Worm (Caenorhabditis elegans): ENCODE data around the gene sru-40.

Gene sru-40

DNA sequence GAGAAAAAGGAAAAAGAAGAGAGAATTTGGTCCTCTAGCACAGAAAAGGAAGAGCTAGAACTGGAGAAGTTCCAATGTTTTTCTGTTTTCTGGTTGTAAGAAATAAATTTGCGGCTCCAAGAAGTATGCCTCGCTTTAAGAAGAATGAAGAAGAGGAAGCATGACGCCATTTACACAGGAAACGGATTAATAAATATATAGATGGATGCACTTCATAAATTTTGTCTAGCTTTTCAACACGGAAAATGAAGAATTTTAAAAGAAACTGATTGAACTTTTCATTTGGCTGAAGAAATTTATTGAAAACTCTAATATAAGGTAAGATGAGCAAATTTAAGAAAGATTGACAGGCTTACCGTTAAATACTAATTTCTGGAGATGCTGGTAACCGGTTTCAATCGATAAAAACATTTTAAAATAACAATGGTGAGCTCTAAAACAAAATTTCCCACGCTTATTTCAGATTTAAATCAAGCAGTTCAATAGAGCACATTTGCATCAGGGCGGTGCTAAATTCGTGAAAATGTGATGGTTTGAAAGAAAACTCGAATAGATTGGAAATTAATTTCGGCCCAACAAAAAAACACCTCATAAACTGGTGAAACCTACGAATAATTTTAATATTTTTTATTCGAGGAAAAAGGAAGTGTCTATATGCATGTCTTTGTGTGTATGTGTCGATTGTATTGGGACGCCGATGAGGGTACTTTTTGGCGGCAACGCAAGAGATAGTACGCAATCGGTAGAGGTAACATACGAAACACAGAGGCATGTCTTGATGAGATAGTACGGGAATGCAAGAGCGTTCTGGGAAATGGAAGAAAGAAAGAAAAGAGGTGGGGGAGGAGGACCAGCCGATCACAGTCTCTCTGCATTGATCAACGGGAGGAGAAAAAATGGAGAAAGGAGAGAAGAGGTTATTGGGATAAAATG, 22.4 kb upstream of the sru-40 start (continued):
- TF ChIP-seq F37D6.2 (tag; optimal IDR thresholded peaks at IDR 0.05) (no peak), sdz-12 (GFP tag; optimal IDR thresholded peaks at IDR 0.05) (no peak), daf-12 (tag; optimal IDR thresholded peaks at IDR 0.05) (no peak), snpc-4 (tag; optimal IDR thresholded peaks at IDR 0.05) (no peak), R02D3.7 (tag; optimal IDR thresholded peaks at IDR 0.05) (no peak), ceh-44 (GFP tag; IDR thresholded peaks at IDR 0.05) (peak; percentile 41; the same call in 1 of the 2 replicates), Y48G9A.11 (GFP tag; IDR thresholded peaks at IDR 0.05) (no peak), F49E8.2 (tag; optimal IDR thresholded peaks at IDR 0.05; ENCODE audit: borderline replicate concordance) (no peak), ceh-20 (GFP tag; IDR thresholded peaks at IDR 0.05) (no peak), F44E2.7 (GFP tag; IDR thresholded peaks at IDR 0.05) (no peak), zip-11 (GFP tag; IDR thresholded peaks at IDR 0.05) (no peak), nhr-77 (tag; optimal IDR thresholded peaks at IDR 0.05) (no peak), nhr-11 (tag; optimal IDR thresholded peaks at IDR 0.05) (no peak)

DNA sequence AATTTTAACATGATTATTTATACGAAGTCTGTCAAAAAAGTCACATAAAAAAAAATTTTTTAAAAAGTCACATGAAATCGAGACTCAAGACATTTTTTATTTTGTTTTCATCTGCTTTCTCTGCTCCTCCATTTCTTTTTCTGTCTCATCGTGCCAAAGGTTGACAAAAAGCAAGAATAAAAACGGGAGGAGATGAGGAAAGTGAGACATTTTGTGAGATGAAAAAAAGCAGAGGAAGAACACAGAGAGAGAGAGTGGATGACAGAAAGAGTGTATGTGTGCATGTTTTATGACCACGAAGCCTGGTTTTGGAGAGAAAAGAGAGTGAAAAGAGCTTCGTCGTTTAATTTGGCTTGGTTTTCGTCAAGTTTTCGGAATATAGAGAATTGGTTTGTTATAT, 20.0 kb upstream of the sru-40 start:
- TF ChIP-seq ZK546.5 (tag; optimal IDR thresholded peaks at IDR 0.05) (no peak), hlh-30 (tag; optimal IDR thresholded peaks at IDR 0.05; ENCODE audit: insufficient read depth) (peak; percentile 43), lsy-2 (tag; optimal IDR thresholded peaks at IDR 0.05) (peak in 1 of 2 experiments; percentile 32)

DNA sequence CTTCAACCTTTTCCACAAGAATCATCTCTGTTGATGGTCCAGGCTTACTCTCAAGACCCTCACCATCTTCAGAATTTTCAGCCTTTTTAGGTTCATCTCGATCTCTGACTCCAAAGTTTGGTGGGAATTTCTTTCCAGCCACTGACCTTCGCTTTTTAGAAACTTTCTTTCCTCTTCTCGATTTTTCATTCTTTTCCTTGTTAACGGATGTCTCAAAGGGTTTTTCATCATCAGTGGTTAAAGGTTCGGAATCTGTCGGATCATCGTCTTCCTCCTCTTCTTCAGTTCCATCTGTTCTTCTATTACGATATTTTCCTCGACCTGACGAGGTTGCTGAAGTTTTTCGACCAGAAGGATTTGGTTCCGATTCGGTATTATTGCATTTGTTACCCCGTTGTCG, 14.8 kb upstream of the sru-40 start:
- peak in 1 of 2 experiments; percentile 92 for TF ChIP-seq unc-62 (GFP tag; optimal IDR thresholded peaks at IDR 0.05 in 1 of 2)
- no peak for TF ChIP-seq unc-62 (tag; optimal IDR thresholded peaks at IDR 0.05)
- no peak for TF ChIP-seq ama-1 (optimal IDR thresholded peaks at IDR 0.05)

- TF ChIP-seq unc-62 (GFP tag; optimal IDR thresholded peaks at IDR 0.05 in 1 of 2), result peak in 1 of 2 experiments; percentile 91
- no peak for TF ChIP-seq unc-62 (tag; optimal IDR thresholded peaks at IDR 0.05)
- TF ChIP-seq ztf-11 (tag; optimal IDR thresholded peaks at IDR 0.05), result no peak
Measured at ce11 chrV:9843376-9843916, 9.6 kb upstream of the sru-40 start, which contains the start of gene sru-8. TSS of gene sru-8 (plus strand) at chrV:9843866.

ce11 chrV:9841376-9841775, 7.6 kb upstream of the sru-40 start, which contains the start of gene sru-36:
TSS of gene sru-36 (plus strand) at chrV:9841676.
- TF ChIP-seq mdt-29 (GFP tag; IDR thresholded peaks at IDR 0.05), result no peak
- no peak for TF ChIP-seq tra-1 (GFP tag; IDR thresholded peaks at IDR 0.05)
- no peak for TF ChIP-seq snpc-4 (tag; optimal IDR thresholded peaks at IDR 0.05)
- no peak for TF ChIP-seq jun-1 (tag; optimal IDR thresholded peaks at IDR 0.05)
- no peak for TF ChIP-seq nhr-11 (tag; optimal IDR thresholded peaks at IDR 0.05)
- no peak for TF ChIP-seq gei-8 (GFP tag; optimal IDR thresholded peaks at IDR 0.05)

ce11 chrV:9837679-9838078, 3.9 kb upstream of the sru-40 start, which contains the start of gene srsx-21:
TSS of gene srsx-21 (plus strand) at chrV:9837979.
- TF ChIP-seq unc-62 (GFP tag; optimal IDR thresholded peaks at IDR 0.05 in 1 of 2) (peak in 1 of 2 experiments; percentile 59), unc-62 (tag; optimal IDR thresholded peaks at IDR 0.05) (no peak), dve-1 (tag; optimal IDR thresholded peaks at IDR 0.05; ENCODE audit: insufficient read depth) (no peak)

DNA sequence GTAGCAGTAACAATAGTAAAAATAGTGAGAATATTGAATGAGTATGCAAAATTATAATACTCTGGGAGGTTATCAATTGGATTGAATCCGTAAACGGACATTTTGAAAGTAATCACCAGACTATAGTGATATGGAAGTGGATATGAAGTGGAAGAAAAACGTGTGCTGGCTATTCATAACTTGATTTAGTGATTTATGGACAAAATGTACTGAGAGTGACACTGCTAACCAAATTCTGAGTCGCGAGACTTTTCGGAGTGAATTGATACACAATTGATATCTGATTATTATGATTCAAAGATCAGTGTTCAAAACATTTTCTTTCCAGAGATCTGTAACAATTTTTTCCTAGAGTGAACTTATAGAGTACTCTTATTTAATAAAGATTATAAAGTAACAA, 2.1 kb upstream of the sru-40 start, which contains the start of gene sru-38:
TSS of gene sru-38 (minus strand) at position 101 of the 400 bp plus-strand sequence.
- TF ChIP-seq lsy-2 (tag; optimal IDR thresholded peaks at IDR 0.05) (no peak), ZK546.5 (tag; optimal IDR thresholded peaks at IDR 0.05) (no peak), fos-1 (tag; optimal IDR thresholded peaks at IDR 0.05) (no peak), Y105C5A.15 (GFP tag; IDR thresholded peaks at IDR 0.05) (no peak), daf-12 (tag; optimal IDR thresholded peaks at IDR 0.05) (no peak), ceh-32 (tag; optimal IDR thresholded peaks at IDR 0.05; ENCODE audit: poor library complexity) (no peak), ama-1 (optimal IDR thresholded peaks at IDR 0.05) (no peak), hlh-11 (tag; optimal IDR thresholded peaks at IDR 0.05) (no peak), skn-1 (tag; optimal IDR thresholded peaks at IDR 0.05) (no peak), mxl-3 (GFP tag; optimal IDR thresholded peaks at IDR 0.05) (no peak), F10B5.3 (tag; optimal IDR thresholded peaks at IDR 0.05) (no peak), gei-8 (GFP tag; optimal IDR thresholded peaks at IDR 0.05) (no peak), F44E2.7 (GFP tag; IDR thresholded peaks at IDR 0.05) (no peak), T20F7.1 (GFP tag; optimal IDR thresholded peaks at IDR 0.05) (no peak)
